Worm (Caenorhabditis elegans): ENCODE measurements around the gene K03A11.1.

DNA sequence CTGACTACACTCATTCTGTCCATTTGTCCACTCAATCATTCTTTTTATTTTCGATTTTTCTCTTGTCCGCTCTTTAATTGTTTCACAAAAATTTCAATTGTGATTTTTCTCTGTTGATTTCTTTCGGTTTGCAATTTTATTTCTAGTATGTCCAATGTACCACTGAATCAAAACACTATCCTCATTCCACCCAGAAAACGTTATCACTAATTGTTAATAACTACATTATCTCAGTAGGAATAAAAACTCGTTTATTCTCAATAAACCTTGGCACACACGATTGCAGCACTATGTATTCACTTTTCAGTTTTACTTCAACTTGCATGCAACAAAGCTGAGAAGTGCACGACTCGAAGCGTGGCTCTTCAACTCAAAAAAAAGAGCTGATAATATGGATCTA lies at the start of gene K03A11.1:
- no peak for TF ChIP-seq elt-2 (tag; optimal IDR thresholded peaks at IDR 0.05)
- TF ChIP-seq nhr-237 (tag; optimal IDR thresholded peaks at IDR 0.05): no peak
- TF ChIP-seq lin-39 (tag; optimal IDR thresholded peaks at IDR 0.05): no peak
- TF ChIP-seq aly-2 (tag; optimal IDR thresholded peaks at IDR 0.05): no peak
- no peak for TF ChIP-seq unc-62 (GFP tag; optimal IDR thresholded peaks at IDR 0.05)
- no peak for TF ChIP-seq ztf-4 (tag; optimal IDR thresholded peaks at IDR 0.05)

Data from whole organism, L3 larva.